Fruit fly (Drosophila melanogaster) whole organism: ENCODE data around the gene ttm50.

ENCODE experiments used
- CG8478 ChIP-seq: fragments of >200 bp; optimal IDR thresholded peaks from 2 replicates; lab custom pipeline; 2018; ENCODE audit warnings: inconsistent platforms
- Dll ChIP-seq: fragments of >200 bp; optimal IDR thresholded peaks from 2 replicates; lab custom pipeline; 2017
- EcR ChIP-seq, 2 experiments: fragments of >200 bp; optimal IDR thresholded peaks; 2 replicates each; lab custom pipeline; 2017; ENCODE audit warnings: missing biosample characterization in 2 of 2, missing genetic modification characterization in 2 of 2, missing genetic modification reagents in 2 of 2
- pan ChIP-seq: fragments of >200 bp; optimal IDR thresholded peaks from 2 replicates; lab custom pipeline; 2017
- psq ChIP-seq: fragments of >200 bp; optimal IDR thresholded peaks from 2 replicates; lab custom pipeline; 2017
- usp ChIP-seq: fragments of >200 bp; optimal IDR thresholded peaks from 2 replicates; lab custom pipeline; 2017; ENCODE audit warnings: missing biosample characterization, missing genetic modification characterization, mixed read lengths

The ttm50 gene

DNA sequence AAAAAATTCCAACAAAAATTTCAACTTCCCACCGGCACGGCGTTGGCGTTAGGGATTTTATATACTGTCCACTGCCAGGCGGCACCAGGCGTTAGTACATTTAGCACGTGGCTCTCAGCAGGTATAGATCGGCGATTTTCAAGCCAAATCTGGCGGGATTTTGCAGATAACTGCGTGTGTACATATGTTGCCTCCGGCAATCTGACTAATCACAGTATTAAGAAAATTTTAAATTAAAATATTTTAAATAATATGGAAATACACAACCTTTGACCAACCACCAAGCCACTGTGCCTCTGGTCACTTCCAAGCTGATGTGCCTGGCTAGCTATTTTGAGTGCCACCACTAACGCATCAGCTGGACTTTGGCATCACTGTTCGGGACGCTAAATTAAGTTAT is at the start of gene ttm50, which contains the start of gene CG2712:
TSS of gene ttm50 (minus strand) at position 64 of the 400 bp plus-strand sequence.
TSS of gene CG2712 (plus strand) at position 343 of the 400 bp plus-strand sequence.
- TF ChIP-seq EcR (GFP tag; optimal IDR thresholded peaks at IDR 0.05; lab: Kevin White, UChicago): no peak
- no peak for TF ChIP-seq CG8478
- TF ChIP-seq Dll (lab: Kevin White, UChicago): no peak
- no peak for TF ChIP-seq pan (lab: Kevin White, UChicago)
- TF ChIP-seq psq (lab: Kevin White, UChicago): no peak
- TF ChIP-seq usp (GFP tag; lab: Kevin White, UChicago): no peak

DNA sequence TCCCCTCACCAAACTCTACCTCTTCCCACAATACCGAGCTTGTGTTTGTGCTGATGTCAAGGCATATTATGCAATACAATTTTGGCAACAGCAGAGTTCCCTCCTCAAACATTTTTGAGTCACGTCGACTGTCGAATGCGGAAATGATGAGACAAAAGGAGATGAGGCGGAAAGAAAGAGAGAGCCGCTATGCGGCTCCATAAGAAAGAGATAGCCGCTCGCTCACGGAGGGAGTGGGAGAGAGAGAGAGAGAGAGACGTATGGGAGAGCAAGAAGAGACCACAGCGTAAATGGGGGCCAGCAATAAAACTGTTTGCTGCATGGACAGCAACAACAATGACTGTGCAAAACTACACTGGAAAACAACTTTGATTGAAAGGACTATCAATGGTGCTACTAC is 33.5 kb upstream of the ttm50 start:
- no peak for TF ChIP-seq psq (lab: Kevin White, UChicago)
- TF ChIP-seq EcR (GFP tag; optimal IDR thresholded peaks at IDR 0.05; lab: Kevin White, UChicago): no peak
- no peak for TF ChIP-seq usp (GFP tag; lab: Kevin White, UChicago)
- no peak for TF ChIP-seq pan (lab: Kevin White, UChicago)
- TF ChIP-seq Dll (lab: Kevin White, UChicago): no peak
- TF ChIP-seq CG8478: no peak

DNA sequence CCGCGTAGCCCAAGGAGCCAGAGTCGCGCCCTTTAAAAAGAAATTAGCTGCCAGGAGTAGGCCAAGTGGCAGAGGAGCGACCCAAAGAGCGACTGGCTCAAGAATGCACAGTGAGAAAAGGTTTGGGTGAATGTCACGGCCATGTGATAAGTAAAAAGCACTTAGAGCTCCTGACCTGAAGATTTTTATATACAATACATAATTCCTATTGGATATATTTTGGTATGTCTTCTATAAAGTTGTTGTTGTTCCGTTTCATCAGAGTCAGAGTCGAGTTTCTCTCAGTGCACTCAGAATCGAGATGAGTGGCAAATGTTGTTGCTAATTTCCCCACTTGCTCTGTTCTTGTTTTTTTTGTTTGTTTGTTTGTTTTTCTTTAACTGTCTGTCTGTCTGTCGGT is 29.2 kb upstream of the ttm50 start:
- no peak for TF ChIP-seq CG8478
- no peak for TF ChIP-seq psq (lab: Kevin White, UChicago)
- TF ChIP-seq usp (GFP tag; lab: Kevin White, UChicago): no peak
- TF ChIP-seq pan (lab: Kevin White, UChicago): no peak
- TF ChIP-seq Dll (lab: Kevin White, UChicago): no peak

DNA sequence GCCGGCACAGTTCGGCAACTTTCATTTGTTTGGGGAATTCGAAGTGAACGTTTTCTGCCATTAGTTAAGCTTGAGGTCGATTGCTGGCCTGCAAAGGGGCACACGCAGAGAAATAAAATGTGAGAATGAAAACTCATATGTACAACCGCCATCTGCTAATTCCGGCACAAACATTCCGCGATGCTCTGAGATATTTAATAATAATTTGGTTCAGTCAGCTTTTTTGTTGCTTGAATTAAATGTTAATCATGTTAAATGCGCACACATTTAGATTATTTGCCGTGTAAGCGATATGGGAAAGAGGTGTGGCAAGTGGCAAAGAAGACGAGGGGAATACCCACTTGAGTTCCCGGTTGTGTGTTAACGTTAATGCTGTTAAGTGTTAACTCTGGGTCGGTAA is 25.4 kb upstream of the ttm50 start:
- TF ChIP-seq psq (lab: Kevin White, UChicago) (no peak), usp (GFP tag; lab: Kevin White, UChicago) (no peak), EcR (GFP tag; optimal IDR thresholded peaks at IDR 0.05; lab: Kevin White, UChicago) (no peak), pan (lab: Kevin White, UChicago) (no peak), Dll (lab: Kevin White, UChicago) (no peak), CG8478 (no peak)

DNA sequence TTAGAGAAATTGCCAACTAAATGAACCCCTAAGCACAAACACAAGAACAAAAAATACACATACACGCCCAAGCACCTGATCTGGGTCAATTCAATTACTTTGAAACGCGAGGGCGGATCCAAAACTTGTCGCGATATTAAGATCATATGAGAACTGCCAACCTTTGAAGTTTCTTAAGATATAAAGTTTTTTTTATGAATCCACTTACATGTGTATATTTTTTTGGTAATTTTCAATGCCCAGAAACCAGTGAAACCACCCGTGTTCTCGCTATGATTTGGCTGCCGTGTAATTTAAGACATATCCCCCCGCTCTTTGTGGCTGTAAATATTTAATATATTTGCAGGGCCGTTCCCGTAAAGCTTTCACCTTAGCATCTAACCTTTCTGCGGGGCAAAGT is 17.7 kb upstream of the ttm50 start:
- no peak for TF ChIP-seq CG8478
- TF ChIP-seq Dll (lab: Kevin White, UChicago): no peak
- no peak for TF ChIP-seq usp (GFP tag; lab: Kevin White, UChicago)
- TF ChIP-seq psq (lab: Kevin White, UChicago): no peak
- TF ChIP-seq EcR (GFP tag; optimal IDR thresholded peaks at IDR 0.05; lab: Kevin White, UChicago): no peak
- TF ChIP-seq pan (lab: Kevin White, UChicago): no peak

DNA sequence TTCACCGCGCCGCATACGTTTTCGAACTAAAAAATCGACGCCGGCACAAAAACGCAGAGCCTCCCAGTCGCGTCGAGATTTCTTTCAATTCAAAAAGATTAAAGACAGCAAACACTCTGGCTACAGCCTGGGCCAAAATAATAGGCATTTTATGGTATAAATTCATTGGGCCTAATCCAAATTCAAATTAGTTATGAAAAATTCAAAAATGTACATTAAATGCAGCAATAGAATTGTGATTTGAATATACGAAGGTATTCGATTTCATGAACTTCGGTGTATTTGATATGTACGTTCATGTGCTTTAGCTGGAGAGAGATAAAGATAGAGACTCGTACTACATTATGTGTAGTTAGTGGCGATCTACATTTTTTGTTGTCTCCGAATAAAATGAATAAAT is 12.1 kb upstream of the ttm50 start, which contains the start of gene Syx4:
TSS of gene Syx4 (minus strand) at position 35 of the 400 bp plus-strand sequence.
- no peak for TF ChIP-seq EcR (GFP tag; optimal IDR thresholded peaks at IDR 0.05; lab: Kevin White, UChicago)
- TF ChIP-seq usp (GFP tag; lab: Kevin White, UChicago): no peak
- no peak for TF ChIP-seq psq (lab: Kevin White, UChicago)
- TF ChIP-seq pan (lab: Kevin White, UChicago): no peak
- TF ChIP-seq Dll (lab: Kevin White, UChicago): no peak
- no peak for TF ChIP-seq CG8478

DNA sequence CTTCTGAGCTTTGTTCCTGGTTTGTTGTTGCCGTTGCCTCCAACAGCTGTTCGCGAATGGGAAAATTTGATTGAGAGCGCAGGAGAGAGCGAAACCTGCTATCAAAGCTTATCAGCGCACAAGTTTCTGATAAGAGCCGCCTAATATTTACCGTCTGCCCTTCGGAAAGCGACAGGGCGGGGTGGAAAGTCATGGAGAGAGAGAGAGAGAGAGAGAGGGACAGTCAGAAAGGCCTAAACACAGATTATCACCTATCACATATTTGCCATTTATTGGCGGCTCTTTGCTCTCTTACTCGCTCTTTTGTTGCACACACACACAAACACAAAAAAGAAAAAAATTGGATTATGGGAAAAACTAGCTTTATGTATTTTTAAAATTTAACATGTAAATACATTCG is 11.6 kb upstream of the ttm50 start:
- TF ChIP-seq pan (lab: Kevin White, UChicago): no peak
- TF ChIP-seq CG8478: no peak
- no peak for TF ChIP-seq psq (lab: Kevin White, UChicago)
- no peak for TF ChIP-seq usp (GFP tag; lab: Kevin White, UChicago)
- no peak for TF ChIP-seq Dll (lab: Kevin White, UChicago)
- no peak for TF ChIP-seq EcR (GFP tag; optimal IDR thresholded peaks at IDR 0.05; lab: Kevin White, UChicago)

DNA sequence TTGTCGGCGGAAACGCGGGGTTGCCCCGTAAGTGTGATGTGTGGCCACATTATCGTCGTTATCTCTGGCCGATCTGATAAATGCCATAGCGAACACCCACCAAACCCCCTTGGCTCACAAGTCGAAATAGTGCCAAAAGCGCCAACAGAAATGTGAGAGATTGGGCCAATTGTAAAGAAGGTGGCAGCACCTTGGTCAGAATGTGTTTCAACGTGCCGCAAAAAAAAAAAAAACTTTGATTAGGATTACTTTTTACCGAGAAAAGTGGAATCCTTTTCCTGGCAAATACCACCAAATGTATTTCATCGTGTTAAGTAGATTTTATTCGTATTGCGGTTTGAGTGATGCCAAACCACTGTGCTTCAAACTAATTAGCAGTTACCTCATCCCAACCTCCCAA is 11.0 kb upstream of the ttm50 start:
- no peak for TF ChIP-seq CG8478
- TF ChIP-seq pan (lab: Kevin White, UChicago): no peak
- TF ChIP-seq EcR (GFP tag; optimal IDR thresholded peaks at IDR 0.05; lab: Kevin White, UChicago): no peak
- TF ChIP-seq Dll (lab: Kevin White, UChicago): no peak
- TF ChIP-seq usp (GFP tag; lab: Kevin White, UChicago): no peak
- no peak for TF ChIP-seq psq (lab: Kevin White, UChicago)

DNA sequence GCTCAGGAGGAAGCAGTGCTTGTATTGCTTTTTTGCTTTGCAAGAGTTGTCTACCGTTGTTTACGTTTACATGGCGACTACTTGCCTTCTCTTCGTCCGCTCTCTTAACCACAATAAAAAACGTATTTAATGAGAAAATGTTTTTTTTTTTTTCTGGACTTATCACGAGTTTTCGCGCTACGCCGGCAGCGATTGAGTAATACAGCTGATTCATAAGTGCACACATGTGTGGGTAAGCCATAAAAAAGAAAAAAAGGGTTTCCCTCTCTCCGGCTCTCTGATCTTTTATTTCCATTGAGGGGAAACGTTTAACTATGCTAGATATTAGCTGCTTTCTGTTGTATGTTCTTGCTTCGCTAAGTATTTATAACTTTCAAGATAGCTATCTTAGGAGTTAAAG is 10.1 kb upstream of the ttm50 start:
- TF ChIP-seq usp (GFP tag; lab: Kevin White, UChicago): no peak
- no peak for TF ChIP-seq EcR (GFP tag; optimal IDR thresholded peaks at IDR 0.05; lab: Kevin White, UChicago)
- TF ChIP-seq psq (lab: Kevin White, UChicago): no peak
- TF ChIP-seq CG8478: no peak
- TF ChIP-seq pan (lab: Kevin White, UChicago): no peak

DNA sequence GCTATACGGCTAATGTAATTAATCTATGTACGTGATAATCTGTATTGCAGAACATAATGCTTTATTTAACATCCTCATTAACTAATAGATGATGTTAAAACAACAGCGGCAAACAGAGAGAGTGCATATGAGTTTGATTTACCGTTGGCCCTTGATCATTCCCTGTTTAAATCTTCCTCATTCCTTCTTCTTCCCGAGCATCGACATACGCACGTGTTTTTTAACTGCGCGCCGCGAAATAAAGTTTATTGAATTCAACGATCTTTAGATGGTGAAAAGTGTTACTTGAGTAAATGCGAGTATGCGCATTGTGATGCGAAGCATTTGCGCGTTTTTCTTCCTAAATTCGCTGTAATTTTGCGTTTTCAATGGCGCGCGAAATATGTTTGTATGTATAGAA is 8.1 kb upstream of the ttm50 start, which contains the start of gene kirre:
TSS of gene kirre (plus strand) at position 301 of the 400 bp plus-strand sequence.
- TF ChIP-seq CG8478 (no peak), Dll (lab: Kevin White, UChicago) (no peak), pan (lab: Kevin White, UChicago) (no peak), EcR (GFP tag; optimal IDR thresholded peaks at IDR 0.05; lab: Kevin White, UChicago) (no peak), psq (lab: Kevin White, UChicago) (no peak), usp (GFP tag; lab: Kevin White, UChicago) (no peak)

DNA sequence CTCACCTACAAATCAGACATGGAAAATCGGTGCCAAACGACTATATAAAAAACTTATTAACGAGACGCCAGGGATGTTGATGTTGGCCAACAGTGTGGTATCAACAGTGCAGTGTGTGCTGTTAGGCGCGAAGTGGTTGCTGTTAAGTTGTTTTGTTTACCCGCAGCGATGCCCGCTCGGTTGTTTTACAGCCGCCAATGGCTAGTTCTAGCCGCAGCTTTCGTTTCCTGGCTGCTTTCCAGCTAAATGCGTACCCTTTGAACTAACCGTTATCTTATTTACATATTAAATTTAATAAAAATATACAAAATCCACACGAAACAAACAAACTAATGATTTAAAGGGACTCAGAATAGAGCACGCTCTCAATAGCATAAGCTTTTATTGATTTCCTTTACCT is 6.7 kb upstream of the ttm50 start, which contains the start of gene crm:
TSS of gene crm (minus strand) at position 111 of the 400 bp plus-strand sequence.
- TF ChIP-seq pan (lab: Kevin White, UChicago): no peak
- no peak for TF ChIP-seq Dll (lab: Kevin White, UChicago)
- TF ChIP-seq usp (GFP tag; lab: Kevin White, UChicago): no peak

DNA sequence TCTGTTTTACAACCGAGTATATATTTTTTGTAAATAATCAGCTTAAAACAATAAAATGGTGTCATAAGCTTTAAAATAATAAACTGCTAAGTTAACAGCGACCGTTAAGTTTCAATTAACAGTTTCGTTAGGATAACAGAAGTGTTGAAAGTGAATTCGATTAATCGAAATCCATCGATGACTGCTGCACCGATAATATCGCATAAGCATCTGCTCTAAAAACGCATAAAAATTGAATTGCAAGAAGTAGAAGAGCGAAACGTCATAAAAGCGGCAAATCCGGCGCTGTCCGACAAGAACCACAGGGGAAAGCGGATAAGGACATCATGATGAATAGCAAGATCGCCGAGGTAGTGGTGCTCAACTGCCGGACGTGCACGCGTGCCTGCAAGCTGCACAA is 4.5 kb downstream of the ttm50 start, which contains the start of gene dwg:
TSS of gene dwg (plus strand) at position 193 of the 400 bp plus-strand sequence.
- TF ChIP-seq CG8478: no peak
- TF ChIP-seq usp (GFP tag; lab: Kevin White, UChicago): no peak
- TF ChIP-seq Dll (lab: Kevin White, UChicago): no peak
- no peak for TF ChIP-seq psq (lab: Kevin White, UChicago)
- no peak for TF ChIP-seq pan (lab: Kevin White, UChicago)
- TF ChIP-seq EcR (GFP tag; optimal IDR thresholded peaks at IDR 0.05; lab: Kevin White, UChicago): no peak
